Worm (Caenorhabditis elegans) whole organism, L3 larva: ENCODE data around the gene H25P19.1.

Experiments
- R02D3.7 ChIP-seq: fragments of 150-350 bp; optimal IDR thresholded peaks from 2 replicates; lab custom pipeline; 2014; ENCODE audit warnings: missing biosample characterization, missing genetic modification characterization
- ama-1 ChIP-seq: fragments of 150-350 bp; optimal IDR thresholded peaks from 2 replicates; lab custom pipeline; 2018
- ceh-16 ChIP-seq: sonication (generic microtip); optimal IDR thresholded peaks from 2 replicates; lab custom pipeline; 2017; ENCODE audit warnings: missing biosample characterization, missing genetic modification characterization
- ceh-82 ChIP-seq: fragments of 150-350 bp; optimal IDR thresholded peaks from 2 replicates; lab custom pipeline; 2014; ENCODE audit warnings: missing biosample characterization, missing genetic modification characterization
- ceh-9 ChIP-seq: sonication (generic microtip); optimal IDR thresholded peaks from 2 replicates; lab custom pipeline; 2018; ENCODE audit warnings: missing biosample characterization, missing genetic modification characterization
- daf-12 ChIP-seq: fragments of 150-350 bp; optimal IDR thresholded peaks from 2 replicates; lab custom pipeline; 2014; ENCODE audit warnings: missing biosample characterization, missing genetic modification reagents, missing genetic modification characterization
- egl-27 ChIP-seq: sonication (generic microtip); optimal IDR thresholded peaks from 4 replicates; lab custom pipeline; 2017; ENCODE audit warnings: missing biosample characterization, missing genetic modification reagents, missing genetic modification characterization
- elt-2 ChIP-seq: sonication (generic microtip); optimal IDR thresholded peaks from 2 replicates; lab custom pipeline; 2016; ENCODE audit warnings: missing genetic modification reagents, mild to moderate bottlenecking, missing genetic modification characterization, missing compliant biosample characterization
- elt-3 ChIP-seq, 3 experiments: fragments of 150-350 bp in 1 of 3; sonication (generic microtip) in 2 of 3; optimal IDR thresholded peaks; 2 replicates in 2 of 3; 4 replicates in 1 of 3; lab custom pipeline; 2014 to 2017; ENCODE audit warnings: missing biosample characterization in 3 of 3, missing genetic modification characterization in 3 of 3
- eor-1 ChIP-seq, 2 experiments: fragments of 150-350 bp; optimal IDR thresholded peaks; 2 replicates each; lab custom pipeline; 2014 to 2018; ENCODE audit warnings: missing biosample characterization in 2 of 2, missing genetic modification characterization in 2 of 2
- fkh-10 ChIP-seq: sonication (generic microtip); optimal IDR thresholded peaks from 2 replicates; lab custom pipeline; 2017; ENCODE audit warnings: missing biosample characterization, missing genetic modification reagents, missing genetic modification characterization
- fkh-2 ChIP-seq: fragments of 150-350 bp; optimal IDR thresholded peaks from 2 replicates; lab custom pipeline; 2014; ENCODE audit warnings: missing biosample characterization, missing genetic modification reagents, missing genetic modification characterization
- fos-1 ChIP-seq: fragments of 150-350 bp; optimal IDR thresholded peaks from 2 replicates; lab custom pipeline; 2014; ENCODE audit warnings: missing biosample characterization, missing genetic modification characterization
- jun-1 ChIP-seq: fragments of 150-350 bp; optimal IDR thresholded peaks from 2 replicates; lab custom pipeline; 2014; ENCODE audit warnings: missing biosample characterization, missing genetic modification reagents, missing genetic modification characterization
- lsy-12 ChIP-seq: sonication (generic microtip); optimal IDR thresholded peaks from 2 replicates; lab custom pipeline; 2016; ENCODE audit warnings: mild to moderate bottlenecking, missing genetic modification characterization, missing compliant biosample characterization
- mml-1 ChIP-seq: fragments of 150-350 bp; sonication (generic microtip); optimal IDR thresholded peaks from 3 replicates; lab custom pipeline; 2014; ENCODE audit warnings: missing biosample characterization, missing genetic modification characterization
- nfya-1 ChIP-seq: sonication (generic microtip); optimal IDR thresholded peaks from 2 replicates; lab custom pipeline; 2017; ENCODE audit warnings: missing genetic modification characterization, mild to moderate bottlenecking, missing compliant biosample characterization, antibody characterized with exemption, moderate library complexity; ENCODE audit not compliant: insufficient read depth
- nhr-11 ChIP-seq: fragments of 150-350 bp; optimal IDR thresholded peaks from 2 replicates; lab custom pipeline; 2014; ENCODE audit warnings: missing biosample characterization, missing genetic modification characterization
- nhr-23 ChIP-seq: fragments of 150-350 bp; optimal IDR thresholded peaks from 2 replicates; lab custom pipeline; 2014; ENCODE audit warnings: missing biosample characterization, missing genetic modification reagents, missing genetic modification characterization
- nhr-237 ChIP-seq: fragments of 150-350 bp; optimal IDR thresholded peaks from 2 replicates; lab custom pipeline; 2014; ENCODE audit warnings: missing biosample characterization, missing genetic modification characterization
- nhr-25 ChIP-seq: sonication (generic microtip); optimal IDR thresholded peaks from 2 replicates; lab custom pipeline; 2017; ENCODE audit warnings: missing biosample characterization, missing genetic modification characterization
- nhr-43 ChIP-seq: sonication (generic microtip); optimal IDR thresholded peaks from 2 replicates; lab custom pipeline; 2016; ENCODE audit warnings: mild to moderate bottlenecking, missing genetic modification characterization, missing compliant biosample characterization; ENCODE audit not compliant: poor library complexity, severe bottlenecking
- nhr-77 ChIP-seq: fragments of 150-350 bp; optimal IDR thresholded peaks from 2 replicates; lab custom pipeline; 2014; ENCODE audit warnings: missing biosample characterization, missing genetic modification characterization
- pha-4 ChIP-seq: fragments of 150-350 bp; optimal IDR thresholded peaks from 2 replicates; lab custom pipeline; 2014; ENCODE audit warnings: missing biosample characterization, missing genetic modification reagents, missing genetic modification characterization
- pqm-1 ChIP-seq: fragments of 150-350 bp; optimal IDR thresholded peaks from 2 replicates; lab custom pipeline; 2017; ENCODE audit warnings: missing biosample characterization, missing genetic modification characterization, inconsistent platforms
- sea-2 ChIP-seq: fragments of 150-350 bp; sonication (generic microtip); optimal IDR thresholded peaks from 4 replicates; lab custom pipeline; 2014; ENCODE audit warnings: missing biosample characterization, missing genetic modification reagents, missing genetic modification characterization
- snpc-4 ChIP-seq: fragments of 150-350 bp; optimal IDR thresholded peaks from 2 replicates; lab custom pipeline; 2014; ENCODE audit warnings: missing biosample characterization, missing genetic modification characterization
- unc-39 ChIP-seq: sonication (generic microtip); optimal IDR thresholded peaks from 4 replicates; lab custom pipeline; 2017; ENCODE audit warnings: missing biosample characterization, missing genetic modification characterization
- unc-62 ChIP-seq: fragments of 150-350 bp; sonication (generic microtip); optimal IDR thresholded peaks from 4 replicates; lab custom pipeline; 2014; ENCODE audit warnings: missing biosample characterization, missing genetic modification reagents, missing genetic modification characterization
- zag-1 ChIP-seq: fragments of 150-350 bp; optimal IDR thresholded peaks from 2 replicates; lab custom pipeline; 2014; ENCODE audit warnings: missing biosample characterization, missing genetic modification characterization
- ztf-4 ChIP-seq: fragments of 150-350 bp; optimal IDR thresholded peaks from 2 replicates; lab custom pipeline; 2014; ENCODE audit warnings: missing biosample characterization, missing genetic modification characterization

The H25P19.1 gene

DNA sequence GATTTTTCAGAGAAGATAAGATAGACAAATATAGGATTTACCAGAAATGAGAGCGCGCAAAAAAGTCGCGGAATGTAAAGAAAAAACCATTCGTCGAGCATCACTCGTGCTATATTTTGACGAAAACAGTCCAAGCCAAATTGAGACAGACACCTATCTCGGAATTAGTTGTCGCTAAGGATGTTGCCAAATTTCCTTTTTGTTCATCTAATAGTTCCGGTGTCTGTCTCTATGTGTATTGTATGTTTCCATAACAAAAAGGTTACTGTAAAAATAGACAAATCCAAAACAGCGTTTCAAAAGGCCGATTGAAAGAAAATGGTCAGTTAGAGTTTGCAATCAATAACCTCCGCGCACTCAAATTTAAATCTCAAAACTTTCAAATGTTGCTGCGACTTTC lies 7.1 kb downstream of the H25P19.1 start, which contains the start of gene srj-53:
srj-53 (minus strand) TSS at position 101 of the 400 bp plus-strand sequence.
- TF ChIP-seq fkh-10 (GFP tag; lab: Kevin White, UChicago) (no peak), daf-12 (tag; lab: Kevin White, UChicago) (no peak)
- TF ChIP-seq, all 47 proteins: peak for 0

DNA sequence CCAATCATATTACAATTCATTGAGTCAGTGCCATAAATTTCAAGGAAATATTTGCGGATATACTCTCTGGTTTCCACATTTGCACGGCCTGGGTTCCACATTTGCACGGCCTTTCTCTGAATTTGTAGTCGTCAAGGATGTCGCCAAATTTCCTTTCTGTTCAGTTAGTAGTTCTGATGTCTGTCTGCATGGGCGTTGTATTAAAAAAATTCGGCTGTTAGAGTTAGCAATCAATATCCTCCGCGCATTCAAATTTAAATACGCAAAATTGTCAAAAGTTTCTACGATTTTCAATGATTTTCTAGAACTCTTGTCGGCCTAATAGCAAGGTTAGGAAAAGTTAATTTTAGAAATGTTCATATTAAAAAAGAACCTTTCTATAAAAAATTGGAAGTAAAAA lies 8.4 kb downstream of the H25P19.1 start, which contains the start of gene srj-52:
srj-52 (minus strand) TSS at position 101 of the 400 bp plus-strand sequence.
- TF ChIP-seq pqm-1 (tag; lab: Kevin White, UChicago) (no peak), daf-12 (tag; lab: Kevin White, UChicago) (no peak), nfya-1 (no peak), ceh-82 (tag; lab: Kevin White, UChicago) (no peak), elt-3 (tag; optimal IDR thresholded peaks at IDR 0.05; lab: Kevin White, UChicago) (no peak), ama-1 (lab: Kevin White, UChicago) (no peak), eor-1 (tag; optimal IDR thresholded peaks at IDR 0.05; lab: Kevin White, UChicago) (no peak), nhr-237 (tag; lab: Kevin White, UChicago) (no peak), nhr-43 (tag; lab: Kevin White, UChicago) (no peak), ceh-16 (tag; lab: Kevin White, UChicago) (no peak), R02D3.7 (tag; lab: Kevin White, UChicago) (no peak)

DNA sequence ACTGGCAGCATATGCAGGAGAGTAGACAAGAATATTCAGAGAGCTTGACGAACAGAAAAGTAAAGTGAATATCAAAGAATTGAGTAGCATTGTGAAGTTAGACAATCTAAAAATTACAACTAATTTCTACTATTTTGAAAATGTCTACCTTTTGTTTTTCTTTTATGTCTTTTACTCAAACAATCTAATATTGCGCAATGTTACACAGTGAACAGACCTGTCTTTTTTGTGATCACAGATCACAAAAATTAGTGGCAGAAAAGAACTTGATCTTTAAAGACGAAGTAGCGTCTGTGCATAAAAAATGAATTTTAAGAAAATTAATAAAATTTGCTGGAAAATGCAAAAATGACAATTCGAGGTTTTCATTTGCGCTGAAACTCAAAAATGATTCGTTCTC lies 11.6 kb downstream of the H25P19.1 start:
- TF ChIP-seq ztf-4 (no peak), mml-1 (tag; lab: Kevin White, UChicago) (no peak), nhr-11 (tag; lab: Kevin White, UChicago) (no peak), R02D3.7 (tag; lab: Kevin White, UChicago) (no peak), pqm-1 (tag; lab: Kevin White, UChicago) (no peak), elt-2 (tag; lab: Kevin White, UChicago) (no peak), lsy-12 (tag; lab: Kevin White, UChicago) (no peak)
- TF ChIP-seq, all 47 proteins: peak for 0

DNA sequence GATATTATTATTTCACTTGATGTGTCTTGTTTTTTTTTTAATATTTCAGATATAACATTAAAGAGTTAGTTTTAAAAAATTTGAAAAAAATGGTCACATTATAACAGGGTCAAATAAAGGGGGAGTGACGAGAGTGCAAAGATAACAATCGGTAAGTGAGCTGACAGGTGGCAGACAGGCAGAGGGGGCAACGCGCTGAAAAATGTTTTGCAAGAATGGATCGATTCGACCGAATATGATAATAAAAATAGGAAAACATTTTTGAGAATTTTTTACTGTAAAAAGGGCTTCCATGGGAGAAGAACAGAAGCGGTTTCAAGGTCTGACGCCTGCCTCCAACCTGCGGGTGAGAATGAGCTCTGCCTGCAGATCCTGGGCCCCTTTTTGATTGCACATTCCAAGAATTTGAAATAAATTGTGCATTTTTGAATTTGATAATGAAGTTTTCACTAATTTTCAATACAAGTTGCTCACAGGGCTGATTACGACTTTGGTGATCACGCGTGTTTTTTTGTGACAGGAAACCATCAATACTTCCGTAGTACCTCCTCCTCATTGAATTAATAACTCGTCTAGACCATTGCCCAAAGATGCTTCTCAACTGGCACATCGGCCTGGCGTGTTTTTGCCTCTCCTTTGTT lies 12.1 kb downstream of the H25P19.1 start, which contains the start of the genes ugt-29 and srx-5:
ugt-29 (minus strand) TSS at position 101 of the 641 bp plus-strand sequence.
srx-5 (plus strand) TSS at position 591 of the 641 bp plus-strand sequence.
- TF ChIP-seq ceh-9 (tag; lab: Kevin White, UChicago), result no peak
- no peak for TF ChIP-seq pha-4
- TF ChIP-seq unc-62 (GFP tag; lab: Kevin White, UChicago), result no peak

DNA sequence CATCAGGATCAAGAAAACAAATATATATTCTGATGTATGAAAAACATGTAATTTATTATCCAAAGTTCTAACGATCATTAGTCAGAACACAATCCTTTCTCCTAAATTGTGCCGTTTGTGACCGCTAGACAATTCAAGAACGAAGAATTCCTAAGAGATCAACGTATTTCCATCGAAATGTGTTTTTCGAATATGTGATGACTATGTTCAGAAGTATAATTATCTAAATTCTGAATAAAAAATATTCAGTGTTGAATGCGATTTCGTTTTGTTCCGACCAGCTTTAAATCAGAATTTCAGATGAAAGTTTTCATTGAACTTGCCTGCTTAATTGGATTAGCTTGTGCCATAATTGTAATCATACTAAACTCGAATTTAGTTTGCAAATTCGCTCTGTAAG lies 14.8 kb downstream of the H25P19.1 start, which contains the start of gene srbc-37:
srbc-37 (plus strand) TSS at position 301 of the 400 bp plus-strand sequence.
- TF ChIP-seq mml-1 (tag; lab: Kevin White, UChicago) (no peak), sea-2 (no peak), nhr-237 (tag; lab: Kevin White, UChicago) (no peak), fos-1 (tag; lab: Kevin White, UChicago) (no peak), egl-27 (tag; lab: Kevin White, UChicago) (no peak), eor-1 (tag; optimal IDR thresholded peaks at IDR 0.05; lab: Kevin White, UChicago) (no peak), nhr-23 (tag; lab: Kevin White, UChicago) (no peak), daf-12 (tag; lab: Kevin White, UChicago) (no peak), elt-2 (tag; lab: Kevin White, UChicago) (no peak), jun-1 (tag; lab: Kevin White, UChicago) (no peak), nhr-77 (tag; lab: Kevin White, UChicago) (no peak), unc-39 (no peak), nhr-25 (tag; lab: Kevin White, UChicago) (no peak), unc-62 (GFP tag; lab: Kevin White, UChicago) (no peak), ceh-9 (tag; lab: Kevin White, UChicago) (no peak), snpc-4 (tag; lab: Kevin White, UChicago) (no peak), zag-1 (tag; lab: Kevin White, UChicago) (no peak), fkh-2 (tag; lab: Kevin White, UChicago) (no peak), nhr-11 (tag; lab: Kevin White, UChicago) (no peak)
